Worm (Caenorhabditis elegans) whole organism, L3 larva: ENCODE results near the gene ZC239.14.

ENCODE experiments used
- aly-2 ChIP-seq: fragments of 150-350 bp; optimal IDR thresholded peaks from 2 replicates; lab custom pipeline; 2014; ENCODE audit warnings: missing biosample characterization, missing genetic modification characterization
- ama-1 ChIP-seq: fragments of 150-350 bp; optimal IDR thresholded peaks from 2 replicates; lab custom pipeline; 2018
- ceh-16 ChIP-seq: sonication (generic microtip); optimal IDR thresholded peaks from 2 replicates; lab custom pipeline; 2017; ENCODE audit warnings: missing biosample characterization, missing genetic modification characterization
- fos-1 ChIP-seq: fragments of 150-350 bp; optimal IDR thresholded peaks from 2 replicates; lab custom pipeline; 2014; ENCODE audit warnings: missing biosample characterization, missing genetic modification characterization
- jun-1 ChIP-seq: fragments of 150-350 bp; optimal IDR thresholded peaks from 2 replicates; lab custom pipeline; 2014; ENCODE audit warnings: missing biosample characterization, missing genetic modification reagents, missing genetic modification characterization
- nhr-23 ChIP-seq: fragments of 150-350 bp; optimal IDR thresholded peaks from 2 replicates; lab custom pipeline; 2014; ENCODE audit warnings: missing biosample characterization, missing genetic modification reagents, missing genetic modification characterization
- nhr-237 ChIP-seq: fragments of 150-350 bp; optimal IDR thresholded peaks from 2 replicates; lab custom pipeline; 2014; ENCODE audit warnings: missing biosample characterization, missing genetic modification characterization
- nhr-28 ChIP-seq: fragments of 150-350 bp; optimal IDR thresholded peaks from 2 replicates; lab custom pipeline; 2014; ENCODE audit warnings: missing biosample characterization, missing genetic modification characterization
- nhr-67 ChIP-seq: fragments of 150-350 bp; optimal IDR thresholded peaks from 2 replicates; lab custom pipeline; 2014; ENCODE audit warnings: missing biosample characterization, missing genetic modification characterization
- nhr-77 ChIP-seq: fragments of 150-350 bp; optimal IDR thresholded peaks from 2 replicates; lab custom pipeline; 2014; ENCODE audit warnings: missing biosample characterization, missing genetic modification characterization
- pqm-1 ChIP-seq: fragments of 150-350 bp; optimal IDR thresholded peaks from 2 replicates; lab custom pipeline; 2017; ENCODE audit warnings: missing biosample characterization, missing genetic modification characterization, inconsistent platforms
- ztf-11 ChIP-seq: fragments of 150-350 bp; optimal IDR thresholded peaks from 2 replicates; lab custom pipeline; 2014; ENCODE audit warnings: missing biosample characterization, missing genetic modification characterization

ce11 chrII:3209251-3209650 lies 12.6 kb downstream of the ZC239.14 start, which contains the start of gene ZC239.6:
- TF ChIP-seq jun-1 (tag; lab: Kevin White, UChicago), result no peak
- TF ChIP-seq ama-1, result no peak
- no peak for TF ChIP-seq nhr-77 (tag; lab: Kevin White, UChicago)
- TF ChIP-seq nhr-67, result no peak
- no peak for TF ChIP-seq nhr-237 (tag; lab: Kevin White, UChicago)
- TF ChIP-seq nhr-23 (tag; lab: Kevin White, UChicago), result peak; percentile 3
- no peak for TF ChIP-seq ceh-16 (tag; lab: Kevin White, UChicago)
- TF ChIP-seq fos-1 (tag; lab: Kevin White, UChicago), result no peak
- TF ChIP-seq pqm-1 (tag; lab: Kevin White, UChicago), result no peak
- TF ChIP-seq ztf-11, result no peak
- no peak for TF ChIP-seq nhr-28 (tag; lab: Kevin White, UChicago)
- TF ChIP-seq aly-2, result no peak
